Fruit fly (Drosophila melanogaster) whole organism, embryonic: ENCODE data around the gene Gr32a.

Source experiments
- CG16779 ChIP-seq: fragments of 200-800 bp; sonication (Bioruptor generic); IDR thresholded peaks from 2 replicates; pipeline ENCODE4 v1.3.6; 2022; ENCODE audit warnings: missing biosample characterization, missing genetic modification characterization
- CG6854 ChIP-seq: fragments of 200-800 bp; sonication (Bioruptor generic); optimal IDR thresholded peaks from 3 replicates; lab custom pipeline; 2017; ENCODE audit warnings: missing biosample characterization, mild to moderate bottlenecking, missing genetic modification characterization
- Doc3 ChIP-seq: fragments of 200-800 bp; sonication (Bioruptor generic); IDR thresholded peaks from 3 replicates; pipeline ENCODE4 v1.3.6; 2022; ENCODE audit warnings: missing biosample characterization, missing genetic modification characterization; ENCODE audit not compliant: partially characterized antibody
- Sry-β ChIP-seq: fragments of 200-800 bp; sonication (Bioruptor generic); optimal IDR thresholded peaks from 2 replicates; lab custom pipeline; 2018; ENCODE audit warnings: missing biosample characterization, mild to moderate bottlenecking, missing genetic modification characterization, moderate library complexity
- abd-A ChIP-seq: fragments of 200-800 bp; sonication (Bioruptor generic); optimal IDR thresholded peaks from 3 replicates; lab custom pipeline; 2019; ENCODE audit warnings: missing biosample characterization, mild to moderate bottlenecking, missing genetic modification characterization, moderate library complexity
- az2 ChIP-seq: fragments of 200-800 bp; sonication (Bioruptor generic); optimal IDR thresholded peaks from 3 replicates; lab custom pipeline; 2016; ENCODE audit warnings: missing biosample characterization, missing genetic modification characterization
- eve ChIP-seq, 2 experiments: fragments of >200 bp; optimal IDR thresholded peaks; 2 replicates each; lab custom pipeline; 2017; ENCODE audit warnings: missing biosample characterization in 2 of 2, missing genetic modification characterization in 2 of 2
- inv ChIP-seq: fragments of 200-800 bp; sonication (Bioruptor generic); IDR thresholded peaks from 2 replicates; pipeline ENCODE4 v1.3.6; 2022; ENCODE audit warnings: missing biosample characterization, missing genetic modification characterization; ENCODE audit not compliant: partially characterized antibody
- kay ChIP-seq: fragments of 200-800 bp; sonication (Bioruptor generic); optimal IDR thresholded peaks from 2 replicates; lab custom pipeline; 2016; ENCODE audit warnings: missing biosample characterization, missing genetic modification characterization
- klu ChIP-seq: fragments of 200-800 bp; sonication (Bioruptor generic); IDR thresholded peaks from 2 replicates; pipeline ENCODE4 v1.3.6; 2022; ENCODE audit warnings: missing biosample characterization, missing genetic modification characterization
- usp ChIP-seq: fragments of >200 bp; optimal IDR thresholded peaks from 2 replicates; lab custom pipeline; 2017; ENCODE audit warnings: missing biosample characterization, missing genetic modification characterization
- zfh1 ChIP-seq: fragments of 200-800 bp; sonication (Bioruptor generic); IDR thresholded peaks from 3 replicates; pipeline ENCODE4 v1.3.6; 2022; ENCODE audit warnings: missing biosample characterization, missing genetic modification characterization

DNA sequence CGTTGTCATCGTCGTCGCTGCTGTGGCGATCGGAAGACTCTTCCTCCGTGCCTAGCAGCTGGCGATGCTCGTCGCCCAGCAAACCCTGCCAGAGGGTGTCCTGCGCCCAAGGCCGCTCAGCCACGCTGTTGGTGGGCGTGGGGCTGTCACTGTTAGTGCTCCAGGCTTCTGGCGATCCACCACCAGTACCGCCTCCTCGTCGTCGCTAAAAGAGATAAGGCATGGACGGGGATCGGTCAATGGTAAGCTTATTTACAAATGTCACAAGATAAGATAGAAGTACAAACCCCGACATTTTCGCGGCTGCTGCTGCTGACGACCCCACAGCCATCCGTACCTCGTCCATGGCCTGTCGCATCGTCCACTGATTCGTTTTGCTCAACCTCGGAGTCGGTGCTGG, 8.5 kb upstream of the Gr32a start:
- TF ChIP-seq usp (GFP tag; lab: Kevin White, UChicago) (no peak), klu (GFP tag; lab: Robert Waterston, UW) (no peak), eve (GFP tag; optimal IDR thresholded peaks at IDR 0.05; lab: Kevin White, UChicago) (no peak), Doc3 (GFP tag; lab: Robert Waterston, UW) (no peak), CG16779 (no peak), CG6854 (GFP tag; lab: Kevin White, UChicago) (no peak), abd-A (tag; lab: Kevin White, UChicago) (no peak), az2 (GFP tag; lab: Kevin White, UChicago) (no peak), zfh1 (GFP tag; lab: Robert Waterston, UW) (no peak), Sry-β (GFP tag; lab: Kevin White, UChicago) (no peak), inv (GFP tag; lab: Robert Waterston, UW) (no peak), kay (GFP tag; lab: Kevin White, UChicago) (no peak)
